Worm (Caenorhabditis elegans) whole organism, early embryonic: ENCODE results near the gene H06I04.3.

ENCODE experiments used
- aly-1 ChIP-seq: sonication (generic microtip); optimal IDR thresholded peaks from 2 replicates; lab custom pipeline; 2016; ENCODE audit warnings: missing genetic modification characterization, missing compliant biosample characterization
- ama-1 ChIP-seq: fragments of 150-350 bp; optimal IDR thresholded peaks from 2 replicates; lab custom pipeline; 2014
- ets-7 ChIP-seq: sonication (generic microtip); optimal IDR thresholded peaks from 2 replicates; lab custom pipeline; 2016; ENCODE audit warnings: missing genotype, missing genetic modification characterization, missing compliant biosample characterization
- flt-1 ChIP-seq: fragments of 200-800 bp; sonication (Bioruptor generic); IDR thresholded peaks from 2 replicates; pipeline ENCODE4 v1.3.6; 2022; ENCODE audit warnings: missing genetic modification characterization, missing compliant biosample characterization
- hmg-4 ChIP-seq: fragments of 200-800 bp; sonication (Bioruptor generic); optimal IDR thresholded peaks from 2 replicates; lab custom pipeline; 2018; ENCODE audit warnings: mild to moderate bottlenecking, missing genetic modification characterization, missing compliant biosample characterization
- scrt-1 ChIP-seq: fragments of 200-800 bp; sonication (Bioruptor generic); IDR thresholded peaks from 2 replicates; pipeline ENCODE4 v1.3.6; 2022; ENCODE audit warnings: missing genetic modification characterization, missing compliant biosample characterization
- sea-1 ChIP-seq: fragments of 200-800 bp; sonication (Bioruptor generic); conservative IDR thresholded peaks from 2 replicates; pipeline ENCODE4 v1.3.6; 2022; ENCODE audit warnings: missing genetic modification characterization, missing compliant biosample characterization
- tbx-11 ChIP-seq: fragments of 200-800 bp; sonication (Bioruptor generic); IDR thresholded peaks from 2 replicates; pipeline ENCODE4 v1.3.6; 2022; ENCODE audit warnings: missing genetic modification characterization, missing compliant biosample characterization
- tra-4 ChIP-seq: sonication (generic microtip); optimal IDR thresholded peaks from 2 replicates; lab custom pipeline; 2017; ENCODE audit warnings: missing genetic modification characterization, missing compliant biosample characterization

ce11 chrIII:3105212-3105611, 34.9 kb downstream of the H06I04.3 start:
- TF ChIP-seq flt-1 (GFP tag; lab: Robert Waterston, UW), result no peak
- TF ChIP-seq scrt-1 (GFP tag; lab: Robert Waterston, UW), result no peak
- TF ChIP-seq ama-1 (lab: Kevin White, UChicago), result no peak
- TF ChIP-seq hmg-4 (GFP tag; lab: Kevin White, UChicago), result no peak
- no peak for TF ChIP-seq ets-7 (tag; lab: Kevin White, UChicago)
- no peak for TF ChIP-seq tbx-11 (GFP tag; lab: Robert Waterston, UW)
- no peak for TF ChIP-seq aly-1 (tag; lab: Kevin White, UChicago)
- no peak for TF ChIP-seq sea-1 (GFP tag; lab: Robert Waterston, UW)
- TF ChIP-seq tra-4 (tag; lab: Kevin White, UChicago), result no peak
